Fruit fly (Drosophila melanogaster) whole organism: Measurements from ENCODE around the gene indra.

Experiments used
- CG8478 ChIP-seq: fragments of >200 bp; optimal IDR thresholded peaks from 2 replicates; lab custom pipeline; 2018; ENCODE audit warnings: inconsistent platforms
- Dll ChIP-seq: fragments of >200 bp; optimal IDR thresholded peaks from 2 replicates; lab custom pipeline; 2017
- EcR ChIP-seq, 2 experiments: fragments of >200 bp; optimal IDR thresholded peaks; 2 replicates each; lab custom pipeline; 2017; ENCODE audit warnings: missing biosample characterization in 2 of 2, missing genetic modification characterization in 2 of 2, missing genetic modification reagents in 2 of 2
- pan ChIP-seq: fragments of >200 bp; optimal IDR thresholded peaks from 2 replicates; lab custom pipeline; 2017
- psq ChIP-seq: fragments of >200 bp; optimal IDR thresholded peaks from 2 replicates; lab custom pipeline; 2017
- usp ChIP-seq: fragments of >200 bp; optimal IDR thresholded peaks from 2 replicates; lab custom pipeline; 2017; ENCODE audit warnings: missing biosample characterization, missing genetic modification characterization, mixed read lengths

Gene indra

DNA sequence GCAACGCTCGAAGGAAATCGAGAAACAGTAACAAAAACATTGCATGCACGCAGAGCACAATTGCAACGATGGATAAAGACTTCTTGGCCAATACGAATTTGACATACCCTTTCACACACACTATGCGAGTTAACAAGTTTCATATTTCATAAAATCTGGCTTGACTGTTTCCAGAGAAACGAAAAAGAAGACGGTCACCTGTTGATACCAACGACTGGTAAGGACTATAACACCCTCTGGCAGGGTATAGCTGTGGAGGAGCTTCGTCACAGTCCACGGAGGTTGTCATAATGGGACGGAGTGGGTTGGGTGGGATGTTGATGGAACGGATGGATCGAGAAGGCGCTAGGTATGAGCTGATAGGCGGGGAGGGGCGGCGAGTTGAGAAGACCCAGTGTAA is 6.0 kb upstream of the indra start:
- TF ChIP-seq usp (GFP tag; lab: Kevin White, UChicago) (no peak), EcR (GFP tag; optimal IDR thresholded peaks at IDR 0.05; lab: Kevin White, UChicago) (no peak), pan (lab: Kevin White, UChicago) (no peak), Dll (lab: Kevin White, UChicago) (no peak), psq (lab: Kevin White, UChicago) (no peak), CG8478 (no peak)

DNA sequence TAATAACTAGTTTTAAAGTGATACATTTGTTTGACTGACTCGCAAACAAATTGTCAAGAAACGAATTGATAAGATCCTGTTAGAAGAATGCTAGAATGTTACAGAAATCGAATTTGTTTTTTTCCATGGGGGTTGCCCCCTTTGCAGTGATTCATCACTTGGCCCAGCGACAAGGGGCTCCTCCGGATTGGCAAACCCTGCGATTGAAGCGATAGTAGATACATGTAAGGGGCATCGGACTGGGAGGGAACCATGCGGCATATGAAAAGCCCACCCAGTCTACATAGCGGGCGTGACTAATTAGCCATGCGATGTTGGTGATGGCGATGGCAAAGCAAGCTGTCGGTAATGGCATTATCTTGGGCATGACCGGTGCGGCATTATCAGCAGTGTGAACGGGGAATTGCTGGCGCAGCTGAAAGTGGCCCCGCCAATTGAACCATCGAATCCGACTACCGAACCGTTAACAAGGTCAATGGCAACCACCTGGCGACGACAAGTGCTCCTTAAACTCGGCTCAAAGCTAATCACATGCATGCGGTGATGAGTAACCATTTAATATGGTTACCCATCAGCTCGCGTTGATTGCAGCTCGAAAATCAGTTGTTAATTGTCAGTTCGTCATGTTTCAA is 4.9 kb upstream of the indra start:
- TF ChIP-seq usp (GFP tag; lab: Kevin White, UChicago) (no peak), EcR (GFP tag; optimal IDR thresholded peaks at IDR 0.05; lab: Kevin White, UChicago) (no peak)

DNA sequence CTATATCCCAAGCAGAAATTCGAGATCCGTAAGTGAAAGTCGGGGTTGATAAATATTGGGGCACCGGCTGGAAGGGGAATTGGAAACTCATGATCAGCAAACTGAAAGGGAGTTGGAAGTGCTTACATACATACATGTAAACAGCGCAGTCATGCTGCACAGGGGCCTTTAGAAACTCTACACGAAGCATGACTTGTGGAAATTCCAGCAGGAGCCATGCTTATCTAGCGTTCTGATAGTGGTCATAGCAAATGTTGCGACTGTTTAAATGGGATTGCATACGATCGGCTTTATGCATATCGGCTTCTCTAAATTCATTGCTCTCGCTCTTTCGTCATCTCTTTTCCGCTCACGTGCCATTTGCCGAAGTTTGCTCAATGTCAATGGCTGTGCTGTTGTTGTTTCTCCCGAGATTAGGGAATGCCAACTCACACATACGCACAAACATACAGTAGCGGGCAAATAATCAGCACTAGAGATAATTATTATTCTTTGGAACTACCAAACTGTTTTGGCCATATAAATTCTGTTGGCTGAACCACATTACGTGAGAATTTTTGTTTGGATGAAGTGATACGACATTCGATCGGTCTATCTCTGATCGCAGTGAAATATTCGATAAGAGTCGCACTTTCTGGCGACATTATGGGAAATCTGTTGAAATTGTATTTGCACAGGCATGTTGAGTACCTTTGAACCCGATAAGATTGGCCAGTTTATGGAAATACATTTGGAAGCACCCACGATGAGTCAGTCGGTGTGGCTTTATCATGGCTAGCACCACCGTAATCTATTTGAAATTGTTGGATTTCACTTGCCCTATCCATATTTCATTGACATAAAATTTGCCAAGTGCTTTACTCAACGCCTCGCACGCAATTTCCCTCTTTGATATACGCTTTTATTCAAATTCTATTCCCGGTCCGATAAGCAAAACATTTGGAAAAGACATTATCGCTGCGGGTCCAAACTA is 5.9 kb downstream of the indra start:
- no peak for TF ChIP-seq pan (lab: Kevin White, UChicago)

DNA sequence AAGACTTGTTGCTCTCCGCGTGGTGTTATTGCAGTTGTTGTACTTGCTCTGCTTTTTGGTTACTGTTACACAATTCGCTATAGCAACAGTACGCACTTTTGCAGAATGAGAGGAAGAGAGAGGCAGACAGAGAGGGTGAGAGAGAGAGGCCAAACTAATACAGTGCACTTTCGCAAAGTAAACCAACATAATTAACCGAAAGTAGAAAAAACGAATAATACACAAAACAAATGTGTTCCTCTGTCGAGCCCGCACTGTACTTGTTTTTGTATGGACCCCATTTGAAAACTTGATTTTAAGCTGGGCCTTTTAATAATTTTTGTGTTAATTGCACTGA is 6.8 kb downstream of the indra start:
- TF ChIP-seq EcR (GFP tag; optimal IDR thresholded peaks at IDR 0.05; lab: Kevin White, UChicago), result no peak
- TF ChIP-seq psq (lab: Kevin White, UChicago), result no peak
- no peak for TF ChIP-seq CG8478
- no peak for TF ChIP-seq usp (GFP tag; lab: Kevin White, UChicago)
- TF ChIP-seq pan (lab: Kevin White, UChicago), result no peak
- TF ChIP-seq Dll (lab: Kevin White, UChicago), result no peak

DNA sequence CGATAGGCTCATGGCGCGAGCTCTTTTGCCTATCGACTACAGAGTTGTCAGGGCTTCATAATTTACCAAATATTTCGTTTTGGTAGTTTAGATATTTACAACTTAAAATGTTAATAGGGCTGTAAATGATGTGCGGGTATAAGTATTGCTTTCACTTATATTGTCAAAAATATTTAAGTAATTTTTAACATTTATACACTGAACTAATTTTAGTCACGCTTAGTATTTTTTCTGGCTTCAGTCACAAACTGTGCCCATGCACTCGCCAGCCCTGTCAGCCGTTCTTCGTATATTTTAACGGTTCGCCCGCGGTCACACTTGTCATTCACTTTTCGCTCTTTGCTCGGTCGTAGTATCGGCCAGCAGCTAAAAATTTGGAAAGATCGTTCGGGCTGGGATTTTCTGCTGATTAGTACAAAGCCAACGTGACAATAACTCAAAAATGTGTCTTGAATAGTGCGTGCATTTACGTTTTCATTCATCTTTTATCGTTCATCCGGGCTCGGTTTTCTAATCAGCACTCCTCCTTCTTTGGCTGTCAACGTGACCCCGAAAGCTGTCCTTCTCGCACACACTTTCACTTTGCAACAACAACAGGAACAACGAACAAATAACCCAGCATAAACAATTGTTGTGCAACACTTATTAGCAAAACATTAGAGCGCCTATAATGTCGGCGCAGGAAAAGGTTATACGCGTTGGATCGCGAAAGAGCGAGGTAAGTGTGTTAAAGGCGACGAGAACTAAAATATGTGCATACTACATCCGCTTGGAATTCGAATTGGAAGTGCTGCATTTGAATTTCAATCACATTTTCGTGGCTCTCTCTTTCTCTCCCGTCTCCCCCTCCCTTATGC is 7.4 kb downstream of the indra start, which contains the start of the genes Hmbs and CG2211:
TSS of gene Hmbs (plus strand) at position 319 of the 857 bp plus-strand sequence.
TSS of gene CG2211 (minus strand) at position 789 of the 857 bp plus-strand sequence.
- no peak for TF ChIP-seq CG8478
- TF ChIP-seq Dll (lab: Kevin White, UChicago), result no peak
- TF ChIP-seq EcR (GFP tag; optimal IDR thresholded peaks at IDR 0.05; lab: Kevin White, UChicago), result no peak
- TF ChIP-seq usp (GFP tag; lab: Kevin White, UChicago), result no peak
- TF ChIP-seq pan (lab: Kevin White, UChicago), result no peak
- no peak for TF ChIP-seq psq (lab: Kevin White, UChicago)

DNA sequence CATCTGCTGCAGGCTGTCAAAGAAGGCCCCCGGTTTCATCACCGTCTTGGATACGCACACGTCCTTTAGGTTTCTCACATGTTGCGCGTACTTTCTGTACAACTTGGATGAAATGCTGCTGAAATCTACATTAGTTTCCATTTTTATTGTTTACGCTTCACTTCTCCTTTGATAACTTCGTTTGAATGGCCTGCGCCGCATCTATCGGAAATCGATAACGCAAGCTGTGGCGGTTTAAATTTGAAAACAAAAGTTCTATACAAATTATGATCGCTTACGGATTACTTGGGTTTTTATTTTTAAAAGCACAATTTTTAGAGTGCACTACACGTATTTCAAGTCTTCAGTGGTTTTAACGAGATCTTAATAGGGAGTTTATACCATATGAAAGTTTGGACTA is 9.2 kb downstream of the indra start, which contains the start of gene msd5:
TSS of gene msd5 (minus strand) at position 174 of the 400 bp plus-strand sequence.
- TF ChIP-seq psq (lab: Kevin White, UChicago), result no peak
- no peak for TF ChIP-seq CG8478
- no peak for TF ChIP-seq pan (lab: Kevin White, UChicago)
- TF ChIP-seq Dll (lab: Kevin White, UChicago), result no peak
- TF ChIP-seq usp (GFP tag; lab: Kevin White, UChicago), result no peak
- TF ChIP-seq EcR (GFP tag; optimal IDR thresholded peaks at IDR 0.05; lab: Kevin White, UChicago), result no peak

DNA sequence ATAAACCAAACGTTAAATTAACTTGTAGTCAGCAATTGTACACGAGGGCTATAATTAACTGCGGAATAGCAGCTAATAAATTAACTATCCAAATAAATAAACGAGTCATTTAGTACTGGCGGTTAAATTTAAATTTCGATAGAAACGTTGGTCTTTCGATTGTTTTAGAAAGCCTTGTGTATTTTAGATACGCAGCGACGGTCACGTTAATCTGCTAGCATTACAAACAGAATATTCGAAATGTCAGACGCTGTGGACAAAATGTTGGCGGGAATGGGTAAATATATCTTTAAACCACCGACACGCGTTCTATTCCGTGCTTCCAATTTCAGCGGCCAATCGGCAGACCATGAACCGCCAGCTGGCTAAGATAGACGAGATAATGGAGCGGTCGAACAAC is 10.7 kb downstream of the indra start, which contains the start of gene msd1:
TSS of gene msd1 (plus strand) at position 203 of the 400 bp plus-strand sequence.
- TF ChIP-seq psq (lab: Kevin White, UChicago) (no peak), EcR (GFP tag; optimal IDR thresholded peaks at IDR 0.05; lab: Kevin White, UChicago) (no peak), usp (GFP tag; lab: Kevin White, UChicago) (no peak), pan (lab: Kevin White, UChicago) (no peak), Dll (lab: Kevin White, UChicago) (no peak), CG8478 (no peak)

DNA sequence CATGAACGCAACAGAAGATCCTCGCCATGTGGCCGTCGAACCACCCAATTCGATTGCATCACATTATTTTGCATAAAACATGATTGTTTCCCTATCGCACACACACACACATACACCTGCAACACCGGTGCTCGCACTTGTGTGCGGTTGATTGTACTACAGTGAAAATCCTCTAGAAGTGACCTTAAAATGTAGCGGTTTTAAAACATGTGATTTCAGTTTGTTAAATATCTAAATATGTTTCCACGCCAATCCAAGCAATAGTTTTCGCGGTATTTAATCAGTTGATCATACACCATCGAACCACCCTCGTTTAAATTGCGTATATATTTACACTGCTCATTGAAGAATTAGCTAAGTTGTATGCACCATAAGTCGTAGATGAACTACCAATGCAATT is 11.8 kb downstream of the indra start:
- TF ChIP-seq psq (lab: Kevin White, UChicago), result no peak
- no peak for TF ChIP-seq CG8478
- no peak for TF ChIP-seq usp (GFP tag; lab: Kevin White, UChicago)
- no peak for TF ChIP-seq EcR (GFP tag; optimal IDR thresholded peaks at IDR 0.05; lab: Kevin White, UChicago)
- no peak for TF ChIP-seq Dll (lab: Kevin White, UChicago)

DNA sequence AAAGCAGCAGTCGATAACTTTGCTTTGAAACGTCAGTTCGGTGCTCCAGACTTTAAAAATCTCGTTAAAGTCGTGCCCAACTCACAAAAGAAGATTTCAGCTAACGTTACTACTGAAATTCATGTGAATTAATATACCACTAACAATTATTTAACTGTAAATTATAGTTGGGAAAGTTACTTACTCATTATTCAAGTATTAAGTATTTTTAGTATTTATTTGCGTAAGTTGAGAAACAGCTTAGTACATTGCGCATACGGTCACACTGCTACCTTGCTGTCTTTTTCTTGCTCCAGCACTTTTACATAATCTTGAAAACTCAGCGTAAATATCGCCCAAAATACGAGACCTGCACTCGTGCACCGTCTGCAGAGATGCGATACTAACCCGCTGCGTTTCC is 12.5 kb downstream of the indra start, which contains the start of gene ND-ACP:
TSS of gene ND-ACP (plus strand) at position 226 of the 400 bp plus-strand sequence.
- no peak for TF ChIP-seq pan (lab: Kevin White, UChicago)
- TF ChIP-seq psq (lab: Kevin White, UChicago), result no peak
- TF ChIP-seq CG8478, result no peak
- no peak for TF ChIP-seq Dll (lab: Kevin White, UChicago)
- TF ChIP-seq EcR (GFP tag; optimal IDR thresholded peaks at IDR 0.05; lab: Kevin White, UChicago), result no peak
- no peak for TF ChIP-seq usp (GFP tag; lab: Kevin White, UChicago)

DNA sequence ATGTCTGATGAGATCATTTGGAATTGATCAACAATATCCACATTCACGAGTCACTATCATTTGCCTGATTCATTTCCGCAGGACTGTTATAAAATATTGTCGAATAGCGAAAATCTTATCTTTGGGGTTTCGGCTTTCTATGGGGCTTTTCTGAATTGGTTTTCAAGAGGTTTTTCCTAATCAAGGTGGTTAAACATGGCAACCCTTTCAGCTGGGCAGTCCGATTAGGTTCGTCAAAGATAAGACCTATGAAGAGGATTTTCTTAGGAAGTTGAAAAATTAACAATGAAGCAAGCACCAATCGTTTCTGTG is 16.6 kb downstream of the indra start:
- TF ChIP-seq Dll (lab: Kevin White, UChicago) (no peak), EcR (GFP tag; optimal IDR thresholded peaks at IDR 0.05; lab: Kevin White, UChicago) (no peak), usp (GFP tag; lab: Kevin White, UChicago) (no peak), pan (lab: Kevin White, UChicago) (no peak), psq (lab: Kevin White, UChicago) (no peak), CG8478 (no peak)
